Worm (Caenorhabditis elegans): ENCODE data around the gene rbg-1.

DNA sequence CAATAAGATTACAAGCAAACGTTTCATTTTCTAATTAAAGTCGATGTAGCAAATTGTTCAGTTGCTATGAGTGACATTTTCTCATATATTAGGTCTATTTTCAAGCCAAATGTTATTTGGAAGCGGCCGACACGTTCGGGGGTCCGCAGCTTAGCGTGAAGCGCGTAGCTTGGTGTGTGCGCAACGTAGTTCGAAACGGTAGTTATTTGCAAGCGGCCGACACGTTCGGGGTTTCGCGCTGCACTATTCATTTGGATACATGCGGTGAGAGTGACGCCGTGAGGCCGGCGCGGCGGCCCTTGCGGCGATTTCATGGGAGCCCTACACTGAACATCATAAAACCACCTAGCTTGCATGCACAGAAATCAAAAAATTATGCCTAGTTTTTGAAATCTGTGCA is 4.8 kb downstream of the rbg-1 start:
- TF ChIP-seq unc-39 (tag; optimal IDR thresholded peaks at IDR 0.05) (no peak), pha-4 (tag; optimal IDR thresholded peaks at IDR 0.05) (no peak), elt-3 (tag; optimal IDR thresholded peaks at IDR 0.05) (no peak), nhr-11 (tag; optimal IDR thresholded peaks at IDR 0.05) (no peak), ZK546.5 (tag; optimal IDR thresholded peaks at IDR 0.05) (no peak), lin-15B (tag; optimal IDR thresholded peaks at IDR 0.05) (no peak), elt-1 (tag; optimal IDR thresholded peaks at IDR 0.05) (no peak), jun-1 (tag; optimal IDR thresholded peaks at IDR 0.05) (no peak)
